Fruit fly (Drosophila melanogaster) whole organism, adult: ENCODE data around the gene Tollo.

Source experiments
- CG11617 ChIP-seq: fragments of 200-800 bp; sonication (Bioruptor generic); optimal IDR thresholded peaks from 2 replicates; lab custom pipeline; 2017; ENCODE audit warnings: mild to moderate bottlenecking, missing biosample characterization, missing genetic modification reagents, missing genetic modification characterization
- CG12768 ChIP-seq: fragments of 200-800 bp; sonication (Bioruptor generic); optimal IDR thresholded peaks from 2 replicates; lab custom pipeline; 2017; ENCODE audit warnings: missing biosample characterization, missing genetic modification characterization, mild to moderate bottlenecking, moderate library complexity, missing genetic modification reagents
- CG1620 ChIP-seq: fragments of 200-800 bp; sonication (Bioruptor generic); optimal IDR thresholded peaks from 2 replicates; lab custom pipeline; 2016; ENCODE audit warnings: missing biosample characterization, missing genetic modification characterization
- CG5204 ChIP-seq: fragments of 200-800 bp; sonication (Bioruptor generic); optimal IDR thresholded peaks from 2 replicates; lab custom pipeline; 2016; ENCODE audit warnings: missing biosample characterization, missing genetic modification characterization
- Clk ChIP-seq: fragments of 200-800 bp; sonication (Bioruptor generic); optimal IDR thresholded peaks from 2 replicates; lab custom pipeline; 2017; ENCODE audit warnings: missing biosample characterization, missing genetic modification characterization
- Mnt ChIP-seq: fragments of 200-800 bp; sonication (Bioruptor generic); optimal IDR thresholded peaks from 2 replicates; lab custom pipeline; 2016; ENCODE audit warnings: missing biosample characterization, mild to moderate bottlenecking, missing genetic modification characterization
- bab1 ChIP-seq: fragments of 200-800 bp; sonication (Bioruptor generic); optimal IDR thresholded peaks from 3 replicates; lab custom pipeline; 2019; ENCODE audit warnings: missing biosample characterization, mild to moderate bottlenecking, missing genetic modification characterization, moderate library complexity
- cnc ChIP-seq, 2 experiments: fragments of >200 bp; optimal IDR thresholded peaks; 2 replicates each; lab custom pipeline; 2017
- kay ChIP-seq: fragments of 200-800 bp; sonication (Bioruptor generic); peaks from one replicate; lab custom pipeline; 2016; ENCODE audit warnings: missing biosample characterization, missing genetic modification characterization, borderline replicate concordance
- pad ChIP-seq: fragments of 200-800 bp; sonication (Bioruptor generic); optimal IDR thresholded peaks from 3 replicates; lab custom pipeline; 2017; ENCODE audit warnings: missing biosample characterization, missing genetic modification characterization, mild to moderate bottlenecking, moderate library complexity, missing genetic modification reagents
- tj ChIP-seq: fragments of 200-800 bp; sonication (Bioruptor generic); optimal IDR thresholded peaks from 3 replicates; lab custom pipeline; 2017; ENCODE audit warnings: missing biosample characterization, mild to moderate bottlenecking, missing genetic modification characterization, moderate library complexity
- toe ChIP-seq: fragments of 200-800 bp; sonication (Bioruptor generic); optimal IDR thresholded peaks from 2 replicates; lab custom pipeline; 2016; ENCODE audit warnings: missing biosample characterization, missing genetic modification characterization

- TF ChIP-seq CG1620 (GFP tag; lab: Kevin White, UChicago) (no peak), toe (no peak), bab1 (no peak), Mnt (GFP tag; lab: Kevin White, UChicago) (no peak), CG11617 (GFP tag; lab: Kevin White, UChicago) (no peak), Clk (GFP tag; lab: Kevin White, UChicago) (no peak), CG12768 (GFP tag; lab: Kevin White, UChicago) (no peak), pad (GFP tag; lab: Kevin White, UChicago) (no peak), cnc (optimal IDR thresholded peaks at IDR 0.05; lab: Kevin White, UChicago) (no peak), tj (GFP tag; lab: Kevin White, UChicago) (no peak), CG5204 (no peak), kay (GFP tag; lab: Kevin White, UChicago) (no peak)
Observed at dm6 chr3L:15268707-15269385, 33.4 kb downstream of the Tollo start.
